Fruit fly (Drosophila melanogaster): ENCODE measurements around the gene Tcs5.

Gene Tcs5

DNA sequence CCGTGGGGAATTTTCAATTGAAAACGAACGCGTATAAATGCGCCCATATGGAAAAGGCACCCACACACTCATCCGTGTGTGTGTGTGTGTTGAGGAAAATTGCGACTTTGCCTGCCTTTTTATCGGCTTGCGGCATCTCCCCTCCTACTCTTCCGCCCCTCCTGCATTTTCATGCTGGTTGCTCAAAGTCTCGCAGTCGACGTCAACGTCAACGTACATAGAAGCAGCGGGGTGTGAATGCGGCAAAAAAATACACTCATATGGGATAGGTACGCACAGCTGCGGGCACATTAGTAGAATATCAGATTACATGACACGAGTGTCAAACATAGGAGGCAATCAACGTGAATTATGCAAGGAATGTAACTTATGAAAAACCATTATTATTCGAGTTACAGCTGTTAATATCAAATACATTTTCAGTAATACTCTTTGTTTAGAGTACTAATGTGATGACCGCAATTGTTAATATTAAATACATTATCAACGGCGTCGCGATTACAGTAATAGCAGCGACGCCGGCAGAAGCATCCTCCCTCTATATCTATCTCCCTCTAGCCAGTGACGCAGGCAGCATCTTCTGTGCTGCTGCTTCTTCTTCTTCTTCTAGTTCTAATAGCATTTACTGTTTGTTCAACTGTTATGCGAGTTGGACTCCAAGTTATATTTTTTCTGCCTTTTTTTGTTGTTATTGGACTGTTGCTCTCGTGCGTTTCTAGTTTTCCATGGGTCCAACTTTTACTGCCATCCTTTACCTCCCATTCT lies 47.8 kb upstream of the Tcs5 start (continued):
- TF ChIP-seq Eip74EF (GFP tag; optimal IDR thresholded peaks at IDR 0.05) (peak in 1 of 2 experiments; percentile 81), usp (GFP tag; optimal IDR thresholded peaks at IDR 0.05) (no peak), CG14965 (GFP tag; optimal IDR thresholded peaks at IDR 0.05; ENCODE audit: borderline replicate concordance) (peak; percentile 57), danr (GFP tag; IDR thresholded peaks at IDR 0.05) (peak; percentile 56), Neu2 (GFP tag; optimal IDR thresholded peaks at IDR 0.05; ENCODE audit: borderline replicate concordance) (no peak), CG17912 (GFP tag; optimal IDR thresholded peaks at IDR 0.05) (no peak), sim (GFP tag; IDR thresholded peaks at IDR 0.05) (peak; percentile 88), HmgD (GFP tag; optimal IDR thresholded peaks at IDR 0.05) (no peak), CG4854 (GFP tag; optimal IDR thresholded peaks at IDR 0.05) (peak; percentile 85), ham (GFP tag; IDR thresholded peaks at IDR 0.05) (peak; percentile 60; the same call in 1 of the 2 replicates), z (GFP tag; IDR thresholded peaks at IDR 0.05) (peak; percentile 72; the same call in 2 of the 3 replicates), dan (GFP tag; IDR thresholded peaks at IDR 0.05) (no peak; the same call in 1 of the 2 replicates), E2f2 (GFP tag; IDR thresholded peaks at IDR 0.05) (peak; percentile 55; the same call in 1 of the 2 replicates), CG14014 (GFP tag; IDR thresholded peaks at IDR 0.05) (peak; percentile 82), bowl (GFP tag; IDR thresholded peaks at IDR 0.05) (peak; percentile 83), toy (GFP tag; IDR thresholded peaks at IDR 0.05) (peak; percentile 47; the same call in 1 of the 2 replicates), kay (GFP tag; optimal IDR thresholded peaks at IDR 0.05) (peak; percentile 94), caup (GFP tag; optimal IDR thresholded peaks at IDR 0.05; ENCODE audit: severe bottlenecking) (peak; percentile 86), CG1603 (tag; optimal IDR thresholded peaks at IDR 0.05) (peak; percentile 98), wdn (GFP tag; IDR thresholded peaks at IDR 0.05) (peak; percentile 71), CG1792 (GFP tag; optimal IDR thresholded peaks at IDR 0.05) (peak; percentile 77), sd (tag; optimal IDR thresholded peaks at IDR 0.05) (peak; percentile 74), phol (tag; optimal IDR thresholded peaks at IDR 0.05) (peak; percentile 92), knrl (GFP tag; IDR thresholded peaks at IDR 0.05; ENCODE audit: partially characterized antibody) (no peak), MTF-1 (GFP tag; optimal IDR thresholded peaks at IDR 0.05; ENCODE audit: borderline replicate concordance) (peak; percentile 65), chinmo (GFP tag; IDR thresholded peaks at IDR 0.05; ENCODE audit: partially characterized antibody) (peak; percentile 79; the same call in 1 of the 4 replicates), CG9876 (GFP tag; optimal IDR thresholded peaks at IDR 0.05) (peak; percentile 78), ase (GFP tag; IDR thresholded peaks at IDR 0.05) (peak; percentile 83), CG6813 (GFP tag; optimal IDR thresholded peaks at IDR 0.05) (peak; percentile 92), Hmx (GFP tag; optimal IDR thresholded peaks at IDR 0.05) (peak; percentile 46), ro (GFP tag; IDR thresholded peaks at IDR 0.05) (peak; percentile 61; the same call in 1 of the 2 replicates), ap (GFP tag; IDR thresholded peaks at IDR 0.05) (peak; percentile 76), odd (GFP tag; optimal IDR thresholded peaks at IDR 0.05) (peak; percentile 79), aop (GFP tag; IDR thresholded peaks at IDR 0.05) (0 out of 2 replicates have a peak, but pooled peaks have one; percentile 38), oc (tag; optimal IDR thresholded peaks at IDR 0.05) (peak; percentile 92), CG30020 (tag; optimal IDR thresholded peaks at IDR 0.05) (peak; percentile 23), ind (GFP tag; optimal IDR thresholded peaks at IDR 0.05) (peak; percentile 88), Deaf1 (tag; optimal IDR thresholded peaks at IDR 0.05) (peak; percentile 63), croc (GFP tag; conservative IDR thresholded peaks at IDR 0.05) (peak; percentile 85), run (tag; optimal IDR thresholded peaks at IDR 0.05) (peak; percentile 85), sr (GFP tag; IDR thresholded peaks at IDR 0.05) (peak; percentile 59; the same call in 1 of the 3 replicates), Atf-2 (GFP tag; optimal IDR thresholded peaks at IDR 0.05) (peak; percentile 85), gsb-n (tag; optimal IDR thresholded peaks at IDR 0.05) (peak; percentile 93), grn (GFP tag; optimal IDR thresholded peaks at IDR 0.05) (peak; percentile 30), Antp (GFP tag; optimal IDR thresholded peaks at IDR 0.05) (peak; percentile 91), ftz-f1 (GFP tag; optimal IDR thresholded peaks at IDR 0.05) (no peak), CG12236 (GFP tag; optimal IDR thresholded peaks at IDR 0.05) (peak; percentile 76), Bgb (GFP tag; IDR thresholded peaks at IDR 0.05; ENCODE audit: partially characterized antibody) (no peak), vfl (GFP tag; optimal IDR thresholded peaks at IDR 0.05) (peak; percentile 43)

Measured in whole organism, embryonic.